Fruit fly (Drosophila melanogaster) whole organism: Measurements from ENCODE around the gene Trim9.

ENCODE experiments used
- CG8478 ChIP-seq: fragments of >200 bp; optimal IDR thresholded peaks from 2 replicates; lab custom pipeline; 2018; ENCODE audit warnings: inconsistent platforms
- Dll ChIP-seq: fragments of >200 bp; optimal IDR thresholded peaks from 2 replicates; lab custom pipeline; 2017
- EcR ChIP-seq, 2 experiments: fragments of >200 bp; optimal IDR thresholded peaks; 2 replicates each; lab custom pipeline; 2017; ENCODE audit warnings: missing biosample characterization in 2 of 2, missing genetic modification characterization in 2 of 2, missing genetic modification reagents in 2 of 2
- pan ChIP-seq: fragments of >200 bp; optimal IDR thresholded peaks from 2 replicates; lab custom pipeline; 2017
- psq ChIP-seq: fragments of >200 bp; optimal IDR thresholded peaks from 2 replicates; lab custom pipeline; 2017
- usp ChIP-seq: fragments of >200 bp; optimal IDR thresholded peaks from 2 replicates; lab custom pipeline; 2017; ENCODE audit warnings: missing biosample characterization, missing genetic modification characterization, mixed read lengths

The Trim9 gene

dm6 chr2L:10544421-10545120 is at the start of gene Trim9:
Gene Trim9, plus strand, starts transcription at chr2L:10544883.
- TF ChIP-seq CG8478 (lab: Kevin White, UChicago) (no peak), pan (no peak), usp (GFP tag; lab: Kevin White, UChicago) (no peak), psq (lab: Kevin White, UChicago) (no peak), Dll (lab: Kevin White, UChicago) (no peak), EcR (GFP tag; optimal IDR thresholded peaks at IDR 0.05; lab: Kevin White, UChicago) (no peak)

DNA sequence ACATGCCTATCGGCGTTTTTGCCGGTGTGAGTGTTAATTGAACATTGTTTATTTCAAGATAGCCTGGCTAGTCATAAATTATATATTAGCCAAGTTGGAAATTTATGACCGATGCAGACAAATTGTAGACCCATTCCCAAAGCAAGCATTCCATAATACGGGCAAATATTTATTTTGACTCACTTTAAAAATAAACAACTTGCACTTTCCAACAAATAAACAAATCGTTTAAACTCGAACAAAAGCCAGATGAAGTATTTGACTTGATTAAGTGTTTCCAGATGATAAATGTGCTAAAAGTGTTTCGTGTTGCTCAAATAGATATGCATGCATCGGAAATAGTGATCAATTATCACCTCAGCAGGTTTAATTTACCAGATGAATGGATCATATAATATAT is 49.2 kb upstream of the Trim9 start:
- no peak for TF ChIP-seq Dll (lab: Kevin White, UChicago)
- no peak for TF ChIP-seq usp (GFP tag; lab: Kevin White, UChicago)
- no peak for TF ChIP-seq CG8478 (lab: Kevin White, UChicago)
- no peak for TF ChIP-seq pan
- no peak for TF ChIP-seq psq (lab: Kevin White, UChicago)
- TF ChIP-seq EcR (GFP tag; optimal IDR thresholded peaks at IDR 0.05; lab: Kevin White, UChicago) = no peak

DNA sequence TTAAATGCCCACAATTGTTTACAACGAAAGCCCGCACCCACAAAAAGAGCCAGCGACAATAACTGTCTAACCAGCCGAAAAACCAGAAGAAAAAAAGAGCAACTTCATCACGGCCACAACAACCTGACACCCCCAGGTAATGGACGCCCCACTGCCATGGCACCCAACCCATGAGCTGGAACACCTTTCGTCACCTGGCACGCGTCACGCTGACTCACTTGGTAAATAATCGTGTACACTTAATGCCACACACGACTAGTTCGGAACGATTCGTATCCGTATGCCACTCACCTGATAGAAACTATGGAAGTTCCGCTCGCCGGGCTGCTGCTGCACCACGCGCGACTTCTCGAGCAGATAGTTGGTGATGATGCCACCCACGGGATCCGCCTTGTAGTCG is 48.3 kb upstream of the Trim9 start:
- no peak for TF ChIP-seq usp (GFP tag; lab: Kevin White, UChicago)
- no peak for TF ChIP-seq pan
- no peak for TF ChIP-seq Dll (lab: Kevin White, UChicago)
- no peak for TF ChIP-seq psq (lab: Kevin White, UChicago)
- TF ChIP-seq CG8478 (lab: Kevin White, UChicago) = no peak

DNA sequence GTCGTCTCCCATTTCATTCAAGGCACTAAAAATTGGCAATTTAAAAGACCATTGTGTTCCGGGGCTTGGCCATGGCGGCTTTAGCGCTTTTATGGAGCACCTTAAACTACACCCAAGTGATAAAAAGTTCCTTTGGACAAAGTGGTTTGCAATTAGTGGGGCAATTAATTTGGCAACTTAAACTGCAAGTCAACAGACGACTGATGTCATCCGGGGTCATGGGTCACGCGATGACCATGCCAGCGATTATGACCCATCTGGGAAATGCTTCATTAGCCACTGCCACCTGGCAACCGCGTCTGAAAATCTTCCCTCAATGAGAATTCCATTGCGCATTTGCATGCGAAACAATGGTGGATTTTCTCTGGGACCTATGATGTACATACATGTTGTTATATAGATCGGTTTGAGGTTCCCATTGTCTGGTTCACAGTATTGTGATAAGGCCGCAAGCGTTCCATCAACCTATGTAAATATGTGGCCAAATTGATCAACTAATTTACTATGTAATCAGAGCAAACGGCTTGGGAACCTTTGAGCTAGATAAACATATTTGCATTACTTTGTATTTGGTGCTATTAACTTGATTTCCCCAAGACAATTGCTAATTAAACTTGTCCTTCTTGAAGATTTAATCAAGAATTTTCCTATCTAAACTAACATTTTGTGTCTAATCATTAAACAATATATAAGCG is 47.4 kb upstream of the Trim9 start:
- TF ChIP-seq EcR (GFP tag; optimal IDR thresholded peaks at IDR 0.05; lab: Kevin White, UChicago) (no peak), pan (no peak), usp (GFP tag; lab: Kevin White, UChicago) (no peak), CG8478 (lab: Kevin White, UChicago) (no peak), psq (lab: Kevin White, UChicago) (no peak), Dll (lab: Kevin White, UChicago) (no peak)

dm6 chr2L:10499608-10500007 is 45.1 kb upstream of the Trim9 start:
- TF ChIP-seq Dll (lab: Kevin White, UChicago) (no peak), usp (GFP tag; lab: Kevin White, UChicago) (no peak)

- no peak for TF ChIP-seq psq (lab: Kevin White, UChicago)
- no peak for TF ChIP-seq usp (GFP tag; lab: Kevin White, UChicago)
- TF ChIP-seq pan = no peak
- no peak for TF ChIP-seq EcR (GFP tag; optimal IDR thresholded peaks at IDR 0.05; lab: Kevin White, UChicago)
- TF ChIP-seq CG8478 (lab: Kevin White, UChicago) = no peak
- no peak for TF ChIP-seq Dll (lab: Kevin White, UChicago)
Observed at dm6 chr2L:10500309-10500974, 44.2 kb upstream of the Trim9 start.

- TF ChIP-seq EcR (GFP tag; optimal IDR thresholded peaks at IDR 0.05; lab: Kevin White, UChicago) (no peak), usp (GFP tag; lab: Kevin White, UChicago) (no peak), Dll (lab: Kevin White, UChicago) (no peak), psq (lab: Kevin White, UChicago) (no peak), pan (no peak), CG8478 (lab: Kevin White, UChicago) (no peak)
Observed at dm6 chr2L:10502244-10502643, 42.4 kb upstream of the Trim9 start.

dm6 chr2L:10502862-10503261 is 41.8 kb upstream of the Trim9 start:
- no peak for TF ChIP-seq psq (lab: Kevin White, UChicago)

DNA sequence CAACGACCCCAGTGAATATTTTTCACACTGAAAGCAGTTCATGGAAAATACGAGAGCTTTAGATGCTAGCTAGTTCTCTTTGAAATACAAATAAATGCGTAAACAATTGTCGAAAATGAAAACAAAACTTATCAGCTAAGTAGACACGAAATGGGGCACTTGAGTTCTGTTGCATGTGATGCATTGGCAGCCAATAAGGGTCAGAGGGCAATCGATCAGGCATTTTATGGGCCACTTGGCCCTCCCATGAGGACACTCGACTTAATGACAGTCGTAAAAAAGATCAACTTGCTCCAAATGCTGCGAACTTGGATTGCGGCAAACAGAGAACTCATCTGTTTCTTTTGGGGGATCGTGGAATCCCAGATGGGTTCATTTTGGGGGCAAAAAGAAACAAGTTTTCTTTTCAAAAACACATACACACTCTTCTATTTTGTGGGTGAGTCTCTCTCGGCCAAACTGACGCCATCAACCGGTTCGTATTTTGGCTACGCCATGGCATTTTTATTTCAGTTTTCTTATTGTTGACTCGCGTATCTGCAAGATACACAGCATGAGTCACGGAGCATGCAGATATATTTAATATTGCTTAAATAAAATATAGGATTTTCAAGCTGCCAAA is 41.2 kb upstream of the Trim9 start:
- TF ChIP-seq CG8478 (lab: Kevin White, UChicago) (no peak), pan (no peak), usp (GFP tag; lab: Kevin White, UChicago) (no peak)

dm6 chr2L:10504895-10505294 is 39.8 kb upstream of the Trim9 start:
- TF ChIP-seq CG8478 (lab: Kevin White, UChicago) = no peak
- TF ChIP-seq psq (lab: Kevin White, UChicago) = no peak
- TF ChIP-seq Dll (lab: Kevin White, UChicago) = no peak
- no peak for TF ChIP-seq EcR (GFP tag; optimal IDR thresholded peaks at IDR 0.05; lab: Kevin White, UChicago)
- no peak for TF ChIP-seq pan
- no peak for TF ChIP-seq usp (GFP tag; lab: Kevin White, UChicago)

- no peak for TF ChIP-seq Dll (lab: Kevin White, UChicago)
- no peak for TF ChIP-seq psq (lab: Kevin White, UChicago)
Observed at dm6 chr2L:10505345-10505744, 39.3 kb upstream of the Trim9 start.
